Worm (Caenorhabditis elegans): Measurements from ENCODE around the gene R05F9.11.

DNA sequence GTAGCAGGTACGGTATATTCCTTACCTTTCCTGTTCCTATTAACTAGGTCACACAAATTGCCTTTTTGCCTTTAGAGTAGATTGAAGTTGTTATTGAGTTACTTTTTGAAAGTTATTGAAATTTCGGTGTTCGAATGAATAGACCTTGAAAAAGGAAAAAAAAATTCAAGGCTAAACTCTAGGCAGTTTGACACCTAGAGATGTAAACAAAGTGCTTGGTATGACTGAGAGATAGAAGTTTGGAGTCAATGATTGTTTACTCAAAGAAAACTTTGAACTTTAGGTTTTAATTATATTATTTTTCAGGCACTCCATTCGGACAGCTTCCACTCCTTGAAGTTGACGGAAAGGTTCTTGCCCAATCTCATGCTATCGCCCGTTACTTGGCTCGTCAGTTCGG lies 31.5 kb downstream of the R05F9.11 start:
- TF ChIP-seq him-1 (tag; optimal IDR thresholded peaks at IDR 0.05) = no peak
- TF ChIP-seq W03F9.2 (tag; optimal IDR thresholded peaks at IDR 0.05) = no peak
